Worm (Caenorhabditis elegans) whole organism, L4 larva: ENCODE data around the gene hmit-1.2.

Experiments
- F10B5.3 ChIP-seq: sonication (generic microtip); optimal IDR thresholded peaks from 2 replicates; lab custom pipeline; 2016; ENCODE audit warnings: mild to moderate bottlenecking, missing genetic modification characterization, missing compliant biosample characterization
- F37D6.2 ChIP-seq: sonication (generic microtip); optimal IDR thresholded peaks from 2 replicates; lab custom pipeline; 2016; ENCODE audit warnings: mild to moderate bottlenecking, missing genetic modification characterization, missing compliant biosample characterization
- R02D3.7 ChIP-seq: fragments of 150-350 bp; sonication (generic microtip); optimal IDR thresholded peaks from 3 replicates; lab custom pipeline; 2014; ENCODE audit warnings: missing biosample characterization, missing genetic modification characterization
- T26A8.4 ChIP-seq: fragments of 200-800 bp; sonication (Bioruptor generic); IDR thresholded peaks from 2 replicates; pipeline ENCODE4 v1.3.6; 2022; ENCODE audit warnings: missing genetic modification characterization, missing compliant biosample characterization
- Y75B8A.6 ChIP-seq: fragments of 200-800 bp; sonication (Bioruptor generic); IDR thresholded peaks from 2 replicates; pipeline ENCODE4 v1.3.6; 2022; ENCODE audit warnings: missing genetic modification reagents, missing genetic modification characterization, missing compliant biosample characterization
- ZK546.5 ChIP-seq, 2 experiments: sonication (generic microtip); optimal IDR thresholded peaks; 2 replicates each; lab custom pipeline; 2017; ENCODE audit warnings: missing biosample characterization in 2 of 2, missing genetic modification characterization in 2 of 2
- aha-1 ChIP-seq: fragments of 150-350 bp; peaks from one replicate; lab custom pipeline; 2014; ENCODE audit warnings: missing biosample characterization, missing genetic modification characterization
- ama-1 ChIP-seq: fragments of 150-350 bp; optimal IDR thresholded peaks from 2 replicates; lab custom pipeline; 2014; ENCODE audit warnings: inconsistent platforms, mixed read lengths
- arid-1 ChIP-seq: fragments of 200-800 bp; sonication (Bioruptor generic); conservative IDR thresholded peaks from 2 replicates; pipeline ENCODE4 v1.3.6; 2022; ENCODE audit warnings: missing genetic modification reagents, missing genetic modification characterization, missing compliant biosample characterization
- ceh-32 ChIP-seq: sonication (generic microtip); optimal IDR thresholded peaks from 2 replicates; lab custom pipeline; 2016; ENCODE audit warnings: mild to moderate bottlenecking, missing genetic modification characterization, missing compliant biosample characterization; ENCODE audit not compliant: poor library complexity
- ceh-44 ChIP-seq: fragments of 200-800 bp; sonication (Bioruptor generic); IDR thresholded peaks from 2 replicates; pipeline ENCODE4 v1.3.6; 2022; ENCODE audit warnings: missing genetic modification reagents, missing genetic modification characterization, missing compliant biosample characterization
- ceh-82 ChIP-seq: sonication (generic microtip); optimal IDR thresholded peaks from 2 replicates; lab custom pipeline; 2017; ENCODE audit warnings: missing biosample characterization, missing genetic modification characterization
- daf-12 ChIP-seq: fragments of 150-350 bp; optimal IDR thresholded peaks from 2 replicates; lab custom pipeline; 2014; ENCODE audit warnings: missing biosample characterization, missing genetic modification reagents, missing genetic modification characterization
- daf-16 ChIP-seq, 3 experiments: sonication (generic microtip); optimal IDR thresholded peaks; 2 replicates each; lab custom pipeline; 2016 to 2017; ENCODE audit warnings: missing genetic modification characterization in 3 of 3, missing genetic modification reagents in 3 of 3, mild to moderate bottlenecking in 2 of 3, missing compliant biosample characterization in 2 of 3, missing biosample characterization in 1 of 3, moderate library complexity in 1 of 3
- daf-19 ChIP-seq: fragments of 200-800 bp; sonication (Bioruptor generic); conservative IDR thresholded peaks from 2 replicates; pipeline ENCODE4 v1.3.6; 2022; ENCODE audit warnings: missing genetic modification characterization, missing compliant biosample characterization
- daf-8 ChIP-seq: fragments of 200-800 bp; sonication (Bioruptor generic); IDR thresholded peaks from 2 replicates; pipeline ENCODE4 v1.3.6; 2022; ENCODE audit warnings: missing genetic modification characterization, missing compliant biosample characterization
- duxl-1 ChIP-seq: sonication (generic microtip); optimal IDR thresholded peaks from 2 replicates; lab custom pipeline; 2016; ENCODE audit warnings: mild to moderate bottlenecking, missing genetic modification characterization, moderate library complexity, missing compliant biosample characterization; ENCODE audit not compliant: poor library complexity
- dve-1 ChIP-seq: sonication (generic microtip); optimal IDR thresholded peaks from 2 replicates; lab custom pipeline; 2017; ENCODE audit warnings: antibody characterized with exemption, mild to moderate bottlenecking, missing genetic modification characterization, missing compliant biosample characterization; ENCODE audit not compliant: insufficient read depth
- fkh-10 ChIP-seq: fragments of 150-350 bp; optimal IDR thresholded peaks from 2 replicates; lab custom pipeline; 2014; ENCODE audit warnings: missing biosample characterization, missing genetic modification reagents, missing genetic modification characterization
- gei-8 ChIP-seq: fragments of 200-800 bp; sonication (Bioruptor generic); optimal IDR thresholded peaks from 2 replicates; lab custom pipeline; 2018; ENCODE audit warnings: mild to moderate bottlenecking, missing genetic modification characterization, missing compliant biosample characterization
- hif-1 ChIP-seq, 2 experiments: sonication (generic microtip); optimal IDR thresholded peaks; 2 replicates each; lab custom pipeline; 2016 to 2017; ENCODE audit warnings: missing compliant biosample characterization in 2 of 2, missing genetic modification characterization in 2 of 2, missing genetic modification reagents in 2 of 2, missing genotype in 2 of 2, mild to moderate bottlenecking in 1 of 2
- hmg-1.1 ChIP-seq: fragments of 200-800 bp; sonication (Bioruptor generic); IDR thresholded peaks from 2 replicates; pipeline ENCODE4 v1.3.6; 2022; ENCODE audit warnings: missing genetic modification reagents, missing genetic modification characterization, missing compliant biosample characterization
- lim-7 ChIP-seq: fragments of 200-800 bp; sonication (Bioruptor generic); IDR thresholded peaks from 2 replicates; pipeline ENCODE4 v1.3.6; 2022; ENCODE audit warnings: missing genetic modification characterization, missing compliant biosample characterization
- lin-15B ChIP-seq: fragments of 150-350 bp; sonication (generic microtip); optimal IDR thresholded peaks from 3 replicates; lab custom pipeline; 2014; ENCODE audit warnings: missing biosample characterization, missing genetic modification characterization
- lin-29 ChIP-seq: fragments of 200-800 bp; sonication (Bioruptor generic); IDR thresholded peaks from 2 replicates; pipeline ENCODE4 v1.3.6; 2022; ENCODE audit warnings: missing genetic modification reagents, missing genetic modification characterization, missing compliant biosample characterization
- madf-5 ChIP-seq, 2 experiments: fragments of 200-800 bp; sonication (Bioruptor generic); IDR thresholded peaks; 2 replicates each; pipeline ENCODE4 v1.3.6; 2022; ENCODE audit warnings: missing compliant biosample characterization in 2 of 2, missing genetic modification characterization in 2 of 2
- mdl-1 ChIP-seq, 2 experiments: fragments of 150-350 bp in 1 of 2; sonication (generic microtip) in 1 of 2; optimal IDR thresholded peaks; 2 replicates each; lab custom pipeline; 2014 to 2017; ENCODE audit warnings: missing biosample characterization in 2 of 2, missing genetic modification characterization in 2 of 2
- mdt-29 ChIP-seq: fragments of 200-800 bp; sonication (Bioruptor generic); IDR thresholded peaks from 2 replicates; pipeline ENCODE4 v1.3.6; 2022; ENCODE audit warnings: missing genetic modification reagents, missing genetic modification characterization, missing compliant biosample characterization
- mxl-2 ChIP-seq: fragments of 200-800 bp; sonication (Bioruptor generic); conservative IDR thresholded peaks from 2 replicates; pipeline ENCODE4 v1.3.6; 2022; ENCODE audit warnings: missing genetic modification reagents, missing genetic modification characterization, missing compliant biosample characterization
- nhr-102 ChIP-seq: sonication (generic microtip); optimal IDR thresholded peaks from 2 replicates; lab custom pipeline; 2016; ENCODE audit warnings: mild to moderate bottlenecking, missing genetic modification characterization, moderate library complexity, missing compliant biosample characterization
- nhr-11 ChIP-seq: fragments of 150-350 bp; optimal IDR thresholded peaks from 2 replicates; lab custom pipeline; 2014; ENCODE audit warnings: missing biosample characterization, missing genetic modification characterization
- nhr-111 ChIP-seq: fragments of 200-800 bp; sonication (Bioruptor generic); optimal IDR thresholded peaks from 2 replicates; lab custom pipeline; 2018; ENCODE audit warnings: mild to moderate bottlenecking, missing genetic modification characterization, missing compliant biosample characterization
- nhr-237 ChIP-seq: sonication (generic microtip); optimal IDR thresholded peaks from 2 replicates; lab custom pipeline; 2017; ENCODE audit warnings: missing biosample characterization, missing genetic modification characterization
- nhr-41 ChIP-seq: fragments of 200-800 bp; sonication (Bioruptor generic); IDR thresholded peaks from 2 replicates; pipeline ENCODE4 v1.3.6; 2022; ENCODE audit warnings: missing genetic modification reagents, missing genetic modification characterization, missing compliant biosample characterization
- nhr-48 ChIP-seq: sonication (generic microtip); optimal IDR thresholded peaks from 2 replicates; lab custom pipeline; 2016; ENCODE audit warnings: mild to moderate bottlenecking, missing genetic modification characterization, missing compliant biosample characterization
- nhr-6 ChIP-seq: fragments of 150-350 bp; optimal IDR thresholded peaks from 2 replicates; lab custom pipeline; 2014; ENCODE audit warnings: missing biosample characterization, missing genetic modification characterization
- nhr-77 ChIP-seq: fragments of 150-350 bp; optimal IDR thresholded peaks from 2 replicates; lab custom pipeline; 2014; ENCODE audit warnings: missing biosample characterization, missing genetic modification characterization
- pha-4 ChIP-seq, 2 experiments: fragments of 150-350 bp in 1 of 2; fragments of 200-800 bp in 1 of 2; sonication (Bioruptor generic) in 1 of 2; IDR thresholded peaks in 1 of 2; optimal IDR thresholded peaks in 1 of 2; 2 replicates each; pipeline versions ENCODE4 v1.3.6 to Lab custom; 2014 to 2022; ENCODE audit warnings: missing genetic modification characterization in 2 of 2, missing genetic modification reagents in 2 of 2, missing biosample characterization in 1 of 2, missing compliant biosample characterization in 1 of 2
- php-3 ChIP-seq: fragments of 200-800 bp; sonication (Bioruptor generic); IDR thresholded peaks from 2 replicates; pipeline ENCODE4 v1.3.6; 2022; ENCODE audit warnings: missing genetic modification reagents, missing genetic modification characterization, missing compliant biosample characterization
- rbr-2 ChIP-seq: sonication (generic microtip); optimal IDR thresholded peaks from 2 replicates; lab custom pipeline; 2016; ENCODE audit warnings: missing genotype, missing genetic modification characterization, missing compliant biosample characterization
- sdz-12 ChIP-seq: fragments of 200-800 bp; sonication (Bioruptor generic); optimal IDR thresholded peaks from 2 replicates; lab custom pipeline; 2018; ENCODE audit warnings: mild to moderate bottlenecking, missing genetic modification characterization, missing compliant biosample characterization
- skn-1 ChIP-seq: fragments of 150-350 bp; optimal IDR thresholded peaks from 2 replicates; lab custom pipeline; 2014; ENCODE audit warnings: missing biosample characterization, missing genetic modification characterization
- snpc-4 ChIP-seq: fragments of 150-350 bp; optimal IDR thresholded peaks from 2 replicates; lab custom pipeline; 2014; ENCODE audit warnings: missing biosample characterization, missing genetic modification characterization
- spr-1 ChIP-seq: sonication (generic microtip); optimal IDR thresholded peaks from 2 replicates; lab custom pipeline; 2016; ENCODE audit warnings: mild to moderate bottlenecking, missing genetic modification characterization, missing compliant biosample characterization
- tra-1 ChIP-seq: fragments of 200-800 bp; sonication (Bioruptor generic); IDR thresholded peaks from 2 replicates; pipeline ENCODE4 v1.3.6; 2022; ENCODE audit warnings: missing genetic modification reagents, missing genetic modification characterization, missing compliant biosample characterization
- unc-62 ChIP-seq, 3 experiments: fragments of 150-350 bp in 1 of 3; sonication (generic microtip); optimal IDR thresholded peaks in 2 of 3; peaks in 1 of 3; 1 replicate in 1 of 3; 2 replicates in 2 of 3; lab custom pipeline; 2014 to 2017; ENCODE audit warnings: missing biosample characterization in 3 of 3, missing genetic modification characterization in 3 of 3, missing genetic modification reagents in 3 of 3, missing genotype in 1 of 3
- zag-1 ChIP-seq: fragments of 150-350 bp; optimal IDR thresholded peaks from 2 replicates; lab custom pipeline; 2014; ENCODE audit warnings: missing biosample characterization, missing genetic modification characterization
- zfp-3 ChIP-seq: fragments of 200-800 bp; sonication (Bioruptor generic); conservative IDR thresholded peaks from 2 replicates; pipeline ENCODE4 v1.3.6; 2022; ENCODE audit warnings: missing genetic modification reagents, missing genetic modification characterization, missing compliant biosample characterization
- zip-11 ChIP-seq: fragments of 200-800 bp; sonication (Bioruptor generic); IDR thresholded peaks from 2 replicates; pipeline ENCODE4 v1.3.6; 2022; ENCODE audit warnings: missing genetic modification characterization, missing compliant biosample characterization

The hmit-1.2 gene

DNA sequence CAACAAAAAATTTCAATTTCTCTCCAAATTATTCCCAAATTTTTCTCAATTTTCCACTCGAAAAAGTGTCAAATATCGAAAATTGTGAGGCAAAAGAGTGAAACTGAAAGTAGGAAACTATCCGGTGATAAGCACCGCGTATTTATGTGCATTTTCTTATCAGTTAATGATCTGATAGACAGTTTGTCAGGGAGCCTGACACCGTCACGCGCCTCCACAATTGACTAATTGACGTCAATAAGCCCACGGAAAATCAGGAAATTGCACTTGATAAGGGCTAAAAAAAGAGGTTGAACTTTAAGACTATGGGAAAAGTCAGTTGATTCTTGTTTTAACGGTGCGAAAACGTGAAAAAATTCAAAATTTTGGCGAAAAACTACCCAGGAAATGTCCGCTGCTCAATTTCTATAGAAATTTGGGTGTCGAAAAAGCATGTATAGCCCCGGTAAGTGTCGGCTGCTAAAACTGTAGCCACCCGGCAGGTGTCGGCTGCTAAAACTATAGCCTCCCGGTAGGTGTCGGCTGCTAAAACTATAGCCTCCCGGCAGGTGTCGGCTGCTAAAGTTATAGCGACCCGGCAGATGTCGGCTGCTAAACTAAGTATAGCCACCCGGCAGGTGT is 53.0 kb downstream of the hmit-1.2 start (continued):
- TF ChIP-seq nhr-102 (tag; lab: Kevin White, UChicago) (peak; percentile 43), skn-1 (tag; lab: Kevin White, UChicago) (no peak), T26A8.4 (GFP tag; lab: Robert Waterston, UW) (no peak), lim-7 (GFP tag; lab: Robert Waterston, UW) (no peak), nhr-77 (tag; lab: Kevin White, UChicago) (peak; percentile 64), zfp-3 (GFP tag; lab: Robert Waterston, UW) (no peak), F37D6.2 (tag; lab: Kevin White, UChicago) (no peak), daf-16 (GFP tag; optimal IDR thresholded peaks at IDR 0.05; lab: Kevin White, UChicago) (peak in 1 of 2 experiments; percentile 72), daf-16 (tag; optimal IDR thresholded peaks at IDR 0.05; lab: Kevin White, UChicago) (peak; percentile 98), nhr-6 (tag; lab: Kevin White, UChicago) (no peak), mdt-29 (GFP tag; lab: Robert Waterston, UW) (peak; percentile 71), mdl-1 (tag; optimal IDR thresholded peaks at IDR 0.05; lab: Kevin White, UChicago) (peak in 1 of 2 experiments; percentile 4), duxl-1 (tag; lab: Kevin White, UChicago) (no peak), daf-12 (tag; lab: Kevin White, UChicago) (no peak), zip-11 (no peak), nhr-111 (GFP tag; lab: Kevin White, UChicago) (no peak), tra-1 (peak; percentile 66; the same call in 1 of the 2 replicates), ceh-82 (no peak), sdz-12 (GFP tag; lab: Kevin White, UChicago) (no peak), lin-15B (tag; lab: Kevin White, UChicago) (no peak), ceh-32 (tag; lab: Kevin White, UChicago) (no peak), mxl-2 (GFP tag; lab: Robert Waterston, UW) (no peak), rbr-2 (tag; lab: Kevin White, UChicago) (no peak), dve-1 (tag; lab: Kevin White, UChicago) (peak; percentile 92), pha-4 (GFP tag; IDR thresholded peaks at IDR 0.05; lab: Robert Waterston, UW) (no peak), pha-4 (tag; optimal IDR thresholded peaks at IDR 0.05; lab: Kevin White, UChicago) (no peak), snpc-4 (tag; lab: Kevin White, UChicago) (no peak), ama-1 (lab: Kevin White, UChicago) (peak; percentile 39), hif-1 (tag; optimal IDR thresholded peaks at IDR 0.05; lab: Kevin White, UChicago) (peak in 1 of 2 experiments; percentile 57), R02D3.7 (tag; lab: Kevin White, UChicago) (no peak), nhr-48 (tag; lab: Kevin White, UChicago) (no peak), arid-1 (GFP tag; lab: Robert Waterston, UW) (no peak), gei-8 (GFP tag; lab: Kevin White, UChicago) (no peak), daf-19 (GFP tag; lab: Robert Waterston, UW) (no peak), daf-8 (GFP tag; lab: Robert Waterston, UW) (no peak), nhr-41 (GFP tag; lab: Robert Waterston, UW) (no peak), zag-1 (tag; lab: Kevin White, UChicago) (no peak), lin-29 (GFP tag; lab: Robert Waterston, UW) (no peak), hmg-1.1 (no peak), Y75B8A.6 (no peak), fkh-10 (GFP tag; lab: Kevin White, UChicago) (no peak), madf-5 (GFP tag; IDR thresholded peaks at IDR 0.05; lab: Robert Waterston, UW) (no peak), spr-1 (tag; lab: Kevin White, UChicago) (no peak), php-3 (GFP tag; lab: Robert Waterston, UW) (peak; percentile 69; the same call in 1 of the 2 replicates), nhr-11 (tag; lab: Kevin White, UChicago) (no peak), unc-62 (GFP tag; optimal IDR thresholded peaks at IDR 0.05 in 1 of 2; lab: Kevin White, UChicago) (peak in 1 of 2 experiments; percentile 16), unc-62 (tag; optimal IDR thresholded peaks at IDR 0.05; lab: Kevin White, UChicago) (no peak), F10B5.3 (no peak), nhr-237 (tag; lab: Kevin White, UChicago) (no peak), ceh-44 (GFP tag; lab: Robert Waterston, UW) (no peak), aha-1 (tag; lab: Kevin White, UChicago) (peak; percentile 50), ZK546.5 (tag; optimal IDR thresholded peaks at IDR 0.05; lab: Kevin White, UChicago) (no peak)
